Worm (Caenorhabditis elegans) whole organism, midembryonic: Measurements from ENCODE around the gene nhr-5.

Experiments
- T22C8.4 ChIP-seq: fragments of 200-800 bp; sonication (Bioruptor generic); IDR thresholded peaks from 2 replicates; pipeline ENCODE4 v1.3.6; 2022; ENCODE audit warnings: missing genetic modification characterization, missing compliant biosample characterization
- cog-1 ChIP-seq: sonication (generic microtip); optimal IDR thresholded peaks from 2 replicates; lab custom pipeline; 2016; ENCODE audit warnings: missing genetic modification characterization, missing compliant biosample characterization
- klf-2 ChIP-seq: fragments of 200-800 bp; sonication (Bioruptor generic); conservative IDR thresholded peaks from 2 replicates; pipeline ENCODE4 v1.3.6; 2022; ENCODE audit warnings: missing genetic modification reagents, missing genetic modification characterization, missing compliant biosample characterization
- ref-1 ChIP-seq: fragments of 200-800 bp; sonication (Bioruptor generic); conservative IDR thresholded peaks from 2 replicates; pipeline ENCODE4 v1.3.6; 2022; ENCODE audit warnings: missing genetic modification reagents, missing genetic modification characterization, missing compliant biosample characterization
- tab-1 ChIP-seq: fragments of 200-800 bp; sonication (Bioruptor generic); IDR thresholded peaks from 2 replicates; pipeline ENCODE4 v1.3.6; 2022; ENCODE audit warnings: missing genetic modification characterization, missing compliant biosample characterization
- ztf-29 ChIP-seq: fragments of 200-800 bp; sonication (Bioruptor generic); IDR thresholded peaks from 2 replicates; pipeline ENCODE4 v1.3.6; 2022; ENCODE audit warnings: missing genetic modification reagents, missing genetic modification characterization, missing compliant biosample characterization

- no peak for TF ChIP-seq T22C8.4 (GFP tag; lab: Robert Waterston, UW)
- TF ChIP-seq tab-1: no peak
- no peak for TF ChIP-seq klf-2
- no peak for TF ChIP-seq ref-1 (GFP tag; lab: Robert Waterston, UW)
- no peak for TF ChIP-seq ztf-29
- TF ChIP-seq cog-1 (tag; lab: Kevin White, UChicago): no peak
Observed at ce11 chrIV:15391549-15391948, 8.5 kb upstream of the nhr-5 start.
